Worm (Caenorhabditis elegans): Measurements from ENCODE around the gene abt-4.

abt-4 gene

DNA sequence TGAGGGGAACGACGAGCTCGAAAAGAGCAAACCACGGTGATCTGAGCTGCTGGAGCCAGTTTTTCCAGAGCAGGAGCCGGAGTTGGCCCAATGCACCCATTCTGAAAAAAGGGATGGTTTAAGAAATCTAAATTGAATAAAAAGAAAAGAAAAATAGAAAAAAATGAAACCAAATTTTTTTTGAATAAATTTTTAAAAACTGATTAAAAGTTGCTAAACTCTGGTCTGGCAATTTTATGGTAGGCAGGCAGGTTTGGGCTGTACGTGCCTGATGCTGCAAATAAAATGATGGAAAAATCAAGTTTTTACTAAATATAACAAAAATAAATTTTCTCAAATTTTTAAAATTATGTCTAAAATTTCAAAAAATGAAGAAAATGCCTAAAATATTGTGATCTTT lies at the start of gene abt-4:
TSS of gene abt-4 (minus strand) at position 101 of the 400 bp plus-strand sequence.
- no peak for TF ChIP-seq unc-62 (GFP tag; optimal IDR thresholded peaks at IDR 0.05)

DNA sequence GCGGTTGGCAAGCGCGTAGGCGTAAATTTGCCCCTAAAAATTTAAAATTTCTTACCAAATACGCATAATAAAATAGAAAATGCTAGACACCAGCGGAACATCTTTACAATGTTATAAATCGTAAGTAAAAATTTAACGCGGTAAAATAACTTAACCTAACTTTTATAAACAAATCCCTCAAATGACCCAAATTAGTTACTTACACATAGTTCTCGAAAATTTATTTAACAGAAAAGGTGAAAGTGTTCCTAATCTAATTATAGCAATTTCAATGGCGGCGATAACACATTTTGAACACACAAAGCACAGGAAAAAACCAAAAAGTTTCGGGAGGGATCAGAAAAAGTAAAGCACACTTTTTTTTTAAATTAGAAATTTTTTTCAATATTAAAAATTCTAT lies 49.7 kb upstream of the abt-4 start, which contains the start of gene mltn-8:
TSS of gene mltn-8 (minus strand) at position 101 of the 400 bp plus-strand sequence.
- no peak for TF ChIP-seq unc-62 (GFP tag; optimal IDR thresholded peaks at IDR 0.05)

DNA sequence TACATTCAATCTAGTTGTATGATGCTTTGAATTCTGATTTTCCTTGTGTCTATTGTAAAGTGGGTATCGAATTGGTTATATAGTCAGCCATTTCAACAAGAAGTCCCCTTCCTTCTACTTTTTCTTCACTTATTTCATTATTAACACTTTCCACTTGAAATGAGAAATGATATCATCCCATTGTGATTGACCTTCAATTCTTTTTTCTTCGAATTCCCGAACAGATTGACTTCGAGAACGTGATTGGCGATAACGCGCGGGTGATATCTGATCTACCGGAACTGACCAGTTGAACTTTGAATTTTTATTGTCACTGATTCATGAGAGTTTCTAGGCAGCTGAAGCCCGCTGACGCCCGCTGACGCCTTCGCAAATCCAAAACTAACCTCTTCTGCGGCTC lies 47.7 kb upstream of the abt-4 start:
- TF ChIP-seq unc-62 (GFP tag; optimal IDR thresholded peaks at IDR 0.05): no peak

DNA sequence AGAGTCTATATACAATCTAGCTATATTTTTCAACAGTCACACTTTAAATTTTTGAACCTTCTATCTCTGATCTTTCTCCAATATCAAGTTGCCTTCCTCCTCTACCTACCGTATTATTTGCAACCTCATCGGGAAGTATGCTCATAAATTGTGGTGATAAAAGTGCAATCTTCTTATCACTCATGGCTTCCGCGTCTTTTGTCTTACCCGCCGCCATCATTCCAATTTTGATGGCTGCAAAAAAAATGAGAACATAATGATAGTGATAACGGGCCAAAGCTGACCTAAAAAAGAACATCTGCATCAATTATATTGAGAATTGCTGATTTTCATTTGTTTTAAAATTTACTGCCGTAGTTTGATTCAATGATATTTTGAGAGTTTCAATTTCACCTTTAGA lies 46.3 kb upstream of the abt-4 start:
- no peak for TF ChIP-seq unc-62 (GFP tag; optimal IDR thresholded peaks at IDR 0.05)

DNA sequence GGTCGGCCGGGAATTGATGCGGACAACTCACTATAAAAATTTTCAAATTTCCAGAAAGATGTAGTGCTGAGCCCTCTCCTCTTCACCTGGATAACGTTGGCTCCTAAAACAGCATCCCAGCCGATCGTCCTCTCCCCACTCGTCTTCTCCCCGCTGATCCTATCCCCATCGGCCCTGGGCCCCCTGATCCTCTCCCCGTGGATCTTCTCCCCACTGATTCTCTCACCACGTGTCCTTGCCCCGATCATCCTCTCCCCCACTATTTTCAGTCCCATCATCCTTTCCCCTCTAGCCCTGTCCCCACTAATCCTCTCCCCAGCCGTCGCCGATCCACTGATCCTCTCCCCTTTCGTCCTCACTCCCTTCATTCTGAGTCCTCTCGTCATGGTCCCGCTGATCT lies 42.7 kb upstream of the abt-4 start:
- TF ChIP-seq unc-62 (GFP tag; optimal IDR thresholded peaks at IDR 0.05): no peak

DNA sequence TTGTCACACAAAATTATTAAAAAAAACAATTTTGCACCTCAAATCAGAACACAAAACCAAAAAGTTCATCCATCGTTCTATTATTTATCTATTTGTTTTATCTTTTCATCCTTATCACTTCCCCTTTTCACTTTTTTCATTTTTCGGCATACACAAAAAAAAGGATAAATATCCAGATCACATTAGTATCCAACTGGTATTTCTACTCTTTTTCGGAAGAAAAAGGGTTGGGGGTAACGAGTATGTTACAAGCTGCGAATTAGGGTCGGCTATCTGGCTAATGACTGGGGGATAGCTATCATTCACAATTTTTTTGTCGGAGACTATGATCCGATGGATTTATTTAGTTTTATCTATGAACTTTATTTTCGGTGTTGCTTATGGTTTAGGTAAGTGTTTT lies 39.5 kb upstream of the abt-4 start, which contains the start of gene mltn-7:
TSS of gene mltn-7 (plus strand) at position 301 of the 400 bp plus-strand sequence.
- no peak for TF ChIP-seq unc-62 (GFP tag; optimal IDR thresholded peaks at IDR 0.05)

DNA sequence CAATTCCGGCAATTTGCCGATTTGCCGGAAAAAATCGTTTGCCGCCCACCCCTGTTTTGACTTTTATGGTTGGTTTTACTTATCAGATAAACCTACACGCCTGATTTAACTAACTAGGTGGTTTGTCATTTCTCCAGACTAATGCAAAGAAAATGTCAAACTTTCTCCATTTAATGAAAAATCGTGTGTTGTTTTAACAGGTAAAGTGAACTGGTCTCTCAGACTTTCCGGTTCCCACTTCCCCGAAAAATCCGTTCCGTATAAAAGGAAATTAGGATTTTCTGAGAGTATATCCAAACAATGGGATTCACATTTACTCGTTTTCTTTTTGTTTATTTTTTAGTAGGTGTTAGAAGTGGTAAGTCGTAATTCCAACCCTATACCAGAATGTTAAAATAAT lies 34.1 kb upstream of the abt-4 start, which contains the start of gene mltn-6:
TSS of gene mltn-6 (plus strand) at position 301 of the 400 bp plus-strand sequence.
- TF ChIP-seq unc-62 (GFP tag; optimal IDR thresholded peaks at IDR 0.05): no peak

DNA sequence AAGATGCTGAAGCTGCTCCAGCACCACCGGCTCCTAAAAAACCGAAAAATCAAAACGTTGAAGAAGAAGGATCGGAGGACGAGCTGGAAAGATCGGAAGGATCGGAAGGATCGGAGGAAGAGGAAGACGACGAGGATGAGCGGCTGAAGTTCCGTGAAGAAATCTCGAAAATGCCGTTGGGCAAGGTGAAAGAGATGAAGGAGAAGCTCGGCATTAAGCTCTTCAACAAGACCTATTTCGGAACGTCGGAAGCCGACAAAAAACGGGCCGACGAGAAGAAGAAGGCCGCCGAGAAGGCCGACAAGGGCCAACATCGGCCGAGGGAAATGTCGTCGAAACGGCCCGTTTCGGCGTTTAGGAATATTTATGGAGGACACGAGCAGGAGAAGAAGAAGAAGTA lies 30.8 kb upstream of the abt-4 start:
- no peak for TF ChIP-seq unc-62 (GFP tag; optimal IDR thresholded peaks at IDR 0.05)

DNA sequence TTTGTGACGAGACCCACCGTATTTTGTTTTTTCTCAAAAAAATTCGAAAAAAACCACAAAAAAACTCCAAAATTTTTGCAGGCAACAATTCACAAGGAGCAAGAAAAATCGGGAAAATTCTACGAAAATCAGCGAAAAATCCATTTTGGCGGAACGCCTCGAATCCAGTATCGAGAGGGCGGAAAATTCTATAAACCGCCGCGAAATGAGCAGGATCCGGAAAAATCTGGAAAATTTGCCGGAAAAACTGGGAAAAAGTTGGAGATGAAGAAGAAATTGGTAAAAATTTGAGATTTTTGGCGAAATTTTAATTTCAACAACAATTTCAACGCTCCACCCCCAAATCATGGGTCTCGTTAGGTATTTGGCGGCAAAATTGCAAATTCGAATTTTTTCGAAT lies 29.5 kb upstream of the abt-4 start:
- no peak for TF ChIP-seq unc-62 (GFP tag; optimal IDR thresholded peaks at IDR 0.05)

DNA sequence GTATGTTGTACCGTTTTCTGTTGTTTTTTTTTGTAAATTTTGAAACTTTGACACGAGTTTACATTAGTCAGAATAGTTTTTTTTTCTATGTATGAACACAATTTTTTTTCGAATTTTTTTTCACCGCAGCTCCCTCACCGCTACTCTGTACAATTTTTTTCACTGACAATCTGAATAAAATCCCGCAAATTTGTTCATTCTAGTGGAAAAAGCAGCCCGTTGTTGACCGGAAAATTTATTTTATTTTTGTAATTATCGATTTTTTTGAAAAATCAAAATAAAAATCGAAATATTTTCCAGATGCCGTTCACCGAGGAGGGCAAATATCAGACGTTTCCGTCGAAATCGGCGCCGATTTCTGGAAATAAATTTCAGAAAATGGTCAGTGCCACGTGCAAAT lies 28.9 kb upstream of the abt-4 start, which contains the start of gene T22H9.1:
TSS of gene T22H9.1 (plus strand) at position 301 of the 400 bp plus-strand sequence.
- TF ChIP-seq unc-62 (GFP tag; optimal IDR thresholded peaks at IDR 0.05): no peak

DNA sequence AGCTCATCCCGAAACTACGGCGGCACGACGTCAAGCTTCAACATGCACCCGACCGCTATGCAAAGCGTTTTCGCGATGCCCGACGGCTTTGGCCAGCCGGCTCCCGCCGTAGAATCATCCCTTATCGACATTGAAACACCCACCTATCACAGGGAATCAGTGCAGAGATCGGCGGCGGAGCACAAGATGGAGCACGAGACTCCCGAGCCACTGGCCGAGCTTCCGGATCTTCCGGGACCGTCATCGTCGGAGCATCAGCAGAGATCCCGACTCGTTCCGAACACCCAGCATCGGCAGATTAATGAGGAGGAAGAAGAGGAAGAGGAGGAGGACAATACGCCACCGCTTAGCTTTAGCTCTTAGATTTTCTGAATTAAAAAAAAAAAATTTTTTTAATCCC lies 27.9 kb upstream of the abt-4 start:
- TF ChIP-seq unc-62 (GFP tag; optimal IDR thresholded peaks at IDR 0.05): no peak

DNA sequence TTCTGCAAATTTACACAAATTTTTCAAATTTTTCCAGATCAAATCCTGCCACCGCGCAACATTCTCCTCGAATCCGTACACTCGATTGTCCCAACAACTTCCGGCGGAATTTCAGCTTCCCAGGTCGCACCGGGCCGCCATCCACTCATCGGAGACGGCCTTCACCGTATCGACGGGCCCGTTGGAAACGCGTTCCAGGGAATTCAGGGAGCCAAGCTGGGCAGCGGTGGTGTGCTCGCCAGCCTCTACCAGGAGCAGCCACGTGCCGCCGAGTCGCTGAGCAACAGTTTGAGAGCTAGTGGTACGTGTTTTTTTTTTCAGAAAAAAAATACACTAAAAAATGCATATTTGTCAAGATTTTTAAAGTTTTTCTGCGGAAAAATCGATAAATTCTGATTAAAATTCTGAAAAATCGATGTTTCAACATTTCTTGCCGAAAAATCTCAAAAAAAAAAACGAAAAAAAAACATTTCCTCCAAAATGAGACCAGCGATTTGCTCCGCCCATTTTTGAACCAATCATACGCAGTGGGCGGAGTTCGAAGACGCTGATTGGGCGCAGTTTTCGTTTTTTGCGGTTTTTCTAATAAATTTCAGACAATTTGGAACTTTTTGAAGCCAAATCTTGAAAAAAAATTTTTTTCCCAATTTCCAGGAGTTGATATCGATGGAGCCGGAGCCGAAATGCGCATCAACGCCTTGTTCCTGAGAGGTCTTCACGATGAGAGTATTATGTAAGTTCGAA lies 26.6 kb upstream of the abt-4 start:
- TF ChIP-seq unc-62 (GFP tag; optimal IDR thresholded peaks at IDR 0.05): no peak

DNA sequence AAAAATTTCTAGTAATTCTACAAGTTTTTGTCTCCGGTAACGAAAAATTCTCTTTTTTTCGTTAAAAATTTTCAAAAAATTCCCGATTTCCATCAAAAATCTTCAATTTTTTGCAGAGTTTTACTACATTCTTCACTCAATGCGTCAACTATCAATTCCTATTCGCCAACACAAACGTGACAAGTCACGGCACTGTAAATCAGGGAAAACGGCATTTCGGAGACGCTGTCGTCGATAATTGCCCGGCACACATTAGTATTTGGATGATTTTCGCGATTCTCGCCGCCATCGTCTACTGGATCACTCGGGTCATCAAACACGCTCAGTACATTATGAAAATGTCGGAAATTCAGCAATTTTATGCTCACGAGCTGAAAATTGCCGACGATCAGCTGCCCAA lies 21.3 kb upstream of the abt-4 start:
- TF ChIP-seq unc-62 (GFP tag; optimal IDR thresholded peaks at IDR 0.05): no peak

DNA sequence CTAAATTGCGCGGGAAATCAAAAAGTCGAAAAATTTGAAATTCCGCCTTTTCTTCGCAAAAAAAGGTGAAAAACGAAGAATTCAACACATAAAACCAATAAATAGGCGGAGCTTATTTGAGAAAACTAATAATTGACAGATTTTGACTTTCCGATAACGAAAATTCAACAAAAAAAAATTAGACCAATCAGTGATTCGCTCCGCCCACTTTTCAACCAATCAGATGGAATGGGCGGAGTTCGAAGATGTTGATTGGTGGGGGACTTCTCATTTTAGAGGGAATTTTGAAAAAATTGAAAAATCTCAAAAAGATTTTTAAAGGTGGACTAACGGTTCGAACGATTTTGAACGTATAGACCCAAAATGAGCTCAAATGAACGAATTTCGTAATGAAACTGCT lies 20.3 kb upstream of the abt-4 start:
- TF ChIP-seq unc-62 (GFP tag; optimal IDR thresholded peaks at IDR 0.05): no peak

DNA sequence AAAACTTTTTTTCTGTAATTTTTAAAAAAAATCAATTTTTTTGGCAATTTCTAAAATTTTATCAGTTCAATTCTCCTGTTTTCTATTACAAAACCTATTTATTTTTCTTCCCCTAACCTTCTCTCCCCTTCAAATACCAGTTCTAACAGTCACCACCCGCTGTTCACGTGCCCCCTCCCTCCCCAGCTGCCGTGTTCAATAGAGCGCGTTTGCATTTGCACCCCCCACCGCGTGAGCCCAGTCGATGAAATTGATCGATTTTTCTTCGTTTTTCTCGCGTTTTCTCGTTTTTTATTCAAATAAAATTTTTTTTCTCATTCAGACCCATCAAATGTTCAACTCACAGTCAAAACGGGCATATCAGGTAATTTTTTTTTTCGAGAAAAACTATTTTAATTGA lies 18.5 kb upstream of the abt-4 start, which contains the start of gene atg-9:
TSS of gene atg-9 (plus strand) at position 332 of the 400 bp plus-strand sequence.
- no peak for TF ChIP-seq unc-62 (GFP tag; optimal IDR thresholded peaks at IDR 0.05)

DNA sequence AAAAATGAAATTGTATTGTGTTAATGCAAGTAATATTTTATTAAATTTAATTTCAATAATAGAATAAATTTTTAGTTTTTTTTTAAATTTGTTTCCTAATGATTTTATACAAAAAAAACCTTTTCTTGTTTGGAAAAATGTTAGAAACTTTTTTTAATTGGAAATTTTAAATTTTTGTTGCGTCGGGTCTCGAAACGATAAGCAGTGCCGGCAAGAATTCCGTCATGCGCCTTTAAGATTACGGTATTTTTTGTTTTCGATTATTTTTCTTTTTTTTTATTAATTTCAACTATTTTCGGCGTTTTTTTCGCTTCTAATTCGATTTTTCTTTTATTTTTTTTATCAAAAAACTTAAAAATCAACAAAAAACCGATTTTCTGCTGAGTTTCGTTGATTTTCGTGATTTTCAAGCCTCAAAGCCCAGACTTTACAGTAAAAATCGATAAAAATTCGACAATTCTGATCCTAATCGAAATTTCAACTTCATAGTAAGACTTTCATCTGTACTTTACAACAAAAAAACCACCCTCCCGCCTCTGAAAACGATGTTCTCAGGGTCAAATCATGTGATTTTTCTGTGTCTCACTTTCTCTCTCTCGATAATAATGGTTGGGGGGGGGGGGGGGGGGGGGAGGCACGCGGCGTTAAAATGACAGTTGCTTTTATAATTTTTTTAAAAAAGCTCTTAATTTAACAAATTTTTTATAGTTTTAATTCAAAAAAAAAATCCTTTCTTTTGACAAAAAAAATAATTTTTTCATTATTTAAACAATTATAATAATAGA lies 17.2 kb upstream of the abt-4 start:
- TF ChIP-seq unc-62 (GFP tag; optimal IDR thresholded peaks at IDR 0.05): no peak

DNA sequence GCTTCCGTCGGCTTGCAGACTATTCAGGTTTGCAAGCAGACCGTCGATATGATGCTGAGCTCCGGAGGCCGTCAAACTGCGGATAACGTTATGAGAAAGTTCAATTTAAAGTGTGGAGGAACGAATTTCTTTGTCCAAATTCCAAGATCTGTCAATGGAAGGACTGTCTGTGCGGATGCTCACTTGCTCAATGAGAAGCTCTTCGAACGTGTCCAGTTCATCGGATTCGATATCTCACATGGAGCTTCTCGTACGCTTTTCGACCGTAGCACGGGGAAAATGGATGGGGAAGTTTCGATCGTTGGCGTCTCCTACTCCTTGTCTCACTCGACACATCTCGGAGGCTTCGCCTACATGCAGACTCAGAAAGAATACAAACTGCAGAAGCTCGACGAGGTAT lies 15.5 kb upstream of the abt-4 start:
- TF ChIP-seq unc-62 (GFP tag; optimal IDR thresholded peaks at IDR 0.05): no peak

Data from whole organism, dauer.